Worm (Caenorhabditis elegans): Measurements from ENCODE around the gene R05A10.6.

- TF ChIP-seq nhr-77 (tag; optimal IDR thresholded peaks at IDR 0.05) (no peak), sem-4 (tag; optimal IDR thresholded peaks at IDR 0.05) (no peak)
Measured at ce11 chrIV:14129091-14129490, 36.5 kb upstream of the R05A10.6 start, which contains the start of gene srz-42.

All from whole organism, L2 larva.